Worm (Caenorhabditis elegans) whole organism, L1 larva: ENCODE data around the gene vps-33.1.

Experiments
- C34B4.2 ChIP-seq: sonication (generic microtip); optimal IDR thresholded peaks from 2 replicates; lab custom pipeline; 2017; ENCODE audit warnings: mild to moderate bottlenecking, missing genetic modification characterization, missing compliant biosample characterization
- F16B12.6 ChIP-seq: fragments of 150-350 bp; optimal IDR thresholded peaks from 2 replicates; lab custom pipeline; 2014; ENCODE audit warnings: missing biosample characterization, missing genetic modification characterization
- ceh-63 ChIP-seq: fragments of 200-800 bp; sonication (Bioruptor generic); optimal IDR thresholded peaks from 2 replicates; lab custom pipeline; 2018; ENCODE audit warnings: mild to moderate bottlenecking, missing genetic modification characterization, missing compliant biosample characterization
- ceh-8 ChIP-seq: fragments of 200-800 bp; sonication (Bioruptor generic); optimal IDR thresholded peaks from 2 replicates; lab custom pipeline; 2018; ENCODE audit warnings: mild to moderate bottlenecking, missing genetic modification characterization, moderate library complexity, missing compliant biosample characterization
- ces-1 ChIP-seq: fragments of 150-350 bp; optimal IDR thresholded peaks from 2 replicates; lab custom pipeline; 2014; ENCODE audit warnings: missing biosample characterization, missing genetic modification reagents, missing genetic modification characterization
- efl-1 ChIP-seq, 4 experiments: fragments of 150-350 bp; optimal IDR thresholded peaks in 3 of 4; peaks in 1 of 4; 1 replicate in 1 of 4; 2 replicates in 3 of 4; lab custom pipeline; 2014; ENCODE audit warnings: missing biosample characterization in 2 of 4, missing genetic modification characterization in 2 of 4, missing genetic modification reagents in 2 of 4
- efl-3 ChIP-seq: fragments of 200-800 bp; sonication (Bioruptor generic); optimal IDR thresholded peaks from 2 replicates; lab custom pipeline; 2018; ENCODE audit warnings: mild to moderate bottlenecking, missing genetic modification characterization, missing compliant biosample characterization
- egl-27 ChIP-seq, 2 experiments: fragments of 150-350 bp in 1 of 2; sonication (generic microtip); optimal IDR thresholded peaks; 3 replicates each; lab custom pipeline; 2017 to 2018; ENCODE audit warnings: missing biosample characterization in 2 of 2, missing genetic modification characterization in 2 of 2, missing genetic modification reagents in 2 of 2
- elt-2 ChIP-seq: sonication (generic microtip); optimal IDR thresholded peaks from 2 replicates; lab custom pipeline; 2016; ENCODE audit warnings: missing genetic modification characterization, mild to moderate bottlenecking, inconsistent platforms, missing compliant biosample characterization, missing genetic modification reagents
- elt-3 ChIP-seq, 6 experiments: fragments of 150-350 bp in 1 of 6; sonication (generic microtip); optimal IDR thresholded peaks; 2 replicates each; lab custom pipeline; 2017 to 2018; ENCODE audit warnings: missing biosample characterization in 6 of 6, missing genetic modification characterization in 6 of 6, inconsistent platforms in 1 of 6
- fkh-10 ChIP-seq: sonication (generic microtip); optimal IDR thresholded peaks from 2 replicates; lab custom pipeline; 2017; ENCODE audit warnings: missing biosample characterization, missing genetic modification reagents, missing genetic modification characterization
- isw-1 ChIP-seq: fragments of 200-800 bp; sonication (Bioruptor generic); IDR thresholded peaks from 2 replicates; pipeline ENCODE4 v1.3.6; 2022; ENCODE audit warnings: missing genetic modification characterization, missing compliant biosample characterization
- jun-1 ChIP-seq: fragments of 150-350 bp; optimal IDR thresholded peaks from 2 replicates; lab custom pipeline; 2014; ENCODE audit warnings: missing biosample characterization, missing genetic modification reagents, missing genetic modification characterization
- lin-13 ChIP-seq: fragments of 150-350 bp; optimal IDR thresholded peaks from 2 replicates; lab custom pipeline; 2014; ENCODE audit warnings: missing biosample characterization, missing genetic modification reagents, missing genetic modification characterization
- lin-14 ChIP-seq: fragments of 200-800 bp; sonication (Bioruptor generic); optimal IDR thresholded peaks from 2 replicates; lab custom pipeline; 2018; ENCODE audit warnings: mild to moderate bottlenecking, missing genetic modification characterization, moderate library complexity, missing compliant biosample characterization
- lin-35 ChIP-seq, 2 experiments: fragments of 150-350 bp; optimal IDR thresholded peaks; 2 replicates each; lab custom pipeline; 2014; ENCODE audit warnings: missing biosample characterization in 2 of 2, missing genetic modification characterization in 2 of 2, missing genetic modification reagents in 2 of 2
- lsy-2 ChIP-seq, 2 experiments: fragments of 150-350 bp; optimal IDR thresholded peaks; 2 replicates each; lab custom pipeline; 2014; ENCODE audit warnings: missing biosample characterization in 2 of 2, missing genetic modification characterization in 2 of 2
- mab-9 ChIP-seq: fragments of 200-800 bp; sonication (Bioruptor generic); IDR thresholded peaks from 2 replicates; pipeline ENCODE4 v1.3.6; 2022; ENCODE audit warnings: missing genetic modification reagents, missing genetic modification characterization, missing compliant biosample characterization
- mef-2 ChIP-seq: fragments of 150-350 bp; optimal IDR thresholded peaks from 2 replicates; lab custom pipeline; 2014; ENCODE audit warnings: missing biosample characterization, missing genetic modification characterization
- nhr-20 ChIP-seq: sonication (generic microtip); optimal IDR thresholded peaks from 2 replicates; lab custom pipeline; 2016; ENCODE audit warnings: mild to moderate bottlenecking, missing genetic modification characterization, missing compliant biosample characterization
- nhr-84 ChIP-seq: sonication (generic microtip); optimal IDR thresholded peaks from 2 replicates; lab custom pipeline; 2017; ENCODE audit warnings: missing biosample characterization, missing genetic modification characterization
- pqm-1 ChIP-seq: sonication (generic microtip); optimal IDR thresholded peaks from 3 replicates; lab custom pipeline; 2017; ENCODE audit warnings: missing biosample characterization, missing genetic modification characterization
- rnt-1 ChIP-seq: sonication (generic microtip); optimal IDR thresholded peaks from 2 replicates; lab custom pipeline; 2016; ENCODE audit warnings: mild to moderate bottlenecking, missing genetic modification characterization, moderate library complexity, missing compliant biosample characterization
- skn-1 ChIP-seq: fragments of 150-350 bp; optimal IDR thresholded peaks from 2 replicates; lab custom pipeline; 2014; ENCODE audit warnings: missing biosample characterization, missing genetic modification characterization
- sox-4 ChIP-seq: sonication (generic microtip); optimal IDR thresholded peaks from 2 replicates; lab custom pipeline; 2016; ENCODE audit warnings: missing genetic modification characterization, missing compliant biosample characterization
- unc-86 ChIP-seq: sonication (generic microtip); optimal IDR thresholded peaks from 2 replicates; lab custom pipeline; 2016; ENCODE audit warnings: missing genetic modification characterization, missing compliant biosample characterization
- zip-4 ChIP-seq: fragments of 200-800 bp; sonication (Bioruptor generic); optimal IDR thresholded peaks from 2 replicates; lab custom pipeline; 2018; ENCODE audit warnings: mild to moderate bottlenecking, missing genetic modification characterization, moderate library complexity, missing compliant biosample characterization

The vps-33.1 gene

ce11 chrIII:8741955-8742354 is 41.2 kb downstream of the vps-33.1 start:
- TF ChIP-seq efl-1 (optimal IDR thresholded peaks at IDR 0.05; lab: Kevin White, UChicago), result no peak
- peak in 1 of 2 experiments; percentile 91 for TF ChIP-seq efl-1 (GFP tag; optimal IDR thresholded peaks at IDR 0.05 in 1 of 2; lab: Kevin White, UChicago)
- TF ChIP-seq lin-14, result no peak
- TF ChIP-seq, all 84 proteins: peak for 1

ce11 chrIII:8742584-8742983 is 41.9 kb downstream of the vps-33.1 start:
- TF ChIP-seq lsy-2 (tag; optimal IDR thresholded peaks at IDR 0.05; lab: Kevin White, UChicago) (no peak), nhr-20 (tag; lab: Kevin White, UChicago) (no peak), F16B12.6 (no peak), jun-1 (tag; lab: Kevin White, UChicago) (no peak), isw-1 (GFP tag; lab: Robert Waterston, UW) (no peak), efl-1 (optimal IDR thresholded peaks at IDR 0.05; lab: Kevin White, UChicago) (no peak), efl-1 (GFP tag; optimal IDR thresholded peaks at IDR 0.05 in 1 of 2; lab: Kevin White, UChicago) (peak in 1 of 2 experiments; percentile 72), skn-1 (no peak), lin-14 (no peak), sox-4 (no peak), fkh-10 (GFP tag; lab: Kevin White, UChicago) (peak; percentile 70), ceh-63 (no peak)

ce11 chrIII:8743796-8744404 is 43.2 kb downstream of the vps-33.1 start, which contains the start of gene ZK370.6:
Gene ZK370.6, minus strand, starts transcription at chrIII:8743846.
- no peak for TF ChIP-seq ceh-8 (GFP tag; lab: Kevin White, UChicago)
- TF ChIP-seq lin-14, result peak; percentile 16
- TF ChIP-seq, all 84 proteins: peak for 1

- TF ChIP-seq ces-1 (GFP tag; lab: Kevin White, UChicago), result no peak
- no peak for TF ChIP-seq lin-13
- TF ChIP-seq lin-14, result peak; percentile 1
- no peak for TF ChIP-seq egl-27 (tag; optimal IDR thresholded peaks at IDR 0.05; lab: Kevin White, UChicago)
- TF ChIP-seq, all 84 proteins: peak for 1
Observed at ce11 chrIII:8744765-8745164, 44.0 kb downstream of the vps-33.1 start.

- TF ChIP-seq lin-35 (GFP tag; optimal IDR thresholded peaks at IDR 0.05; lab: Kevin White, UChicago), result no peak
- no peak for TF ChIP-seq efl-3 (GFP tag; lab: Kevin White, UChicago)
- TF ChIP-seq jun-1 (tag; lab: Kevin White, UChicago), result no peak
- no peak for TF ChIP-seq zip-4 (GFP tag; lab: Kevin White, UChicago)
- no peak for TF ChIP-seq lin-13
- TF ChIP-seq C34B4.2 (tag; lab: Kevin White, UChicago), result no peak
- TF ChIP-seq unc-86 (tag; lab: Kevin White, UChicago), result no peak
- TF ChIP-seq nhr-84, result no peak
- no peak for TF ChIP-seq elt-3 (tag; optimal IDR thresholded peaks at IDR 0.05; lab: Kevin White, UChicago)
- no peak for TF ChIP-seq mab-9 (GFP tag; lab: Robert Waterston, UW)
- no peak for TF ChIP-seq isw-1 (GFP tag; lab: Robert Waterston, UW)
- no peak for TF ChIP-seq fkh-10 (GFP tag; lab: Kevin White, UChicago)
- no peak for TF ChIP-seq rnt-1
- no peak for TF ChIP-seq mef-2 (tag; lab: Kevin White, UChicago)
Observed at ce11 chrIII:8745214-8745613, 44.5 kb downstream of the vps-33.1 start.

- TF ChIP-seq pqm-1 (tag; lab: Kevin White, UChicago), result peak; percentile 68
- TF ChIP-seq elt-2 (tag; lab: Kevin White, UChicago), result peak; percentile 85
- TF ChIP-seq isw-1 (GFP tag; lab: Robert Waterston, UW), result no peak
- TF ChIP-seq zip-4 (GFP tag; lab: Kevin White, UChicago), result no peak
- TF ChIP-seq lin-14, result peak; percentile 18
- peak; percentile 28 for TF ChIP-seq jun-1 (tag; lab: Kevin White, UChicago)
- TF ChIP-seq mab-9 (GFP tag; lab: Robert Waterston, UW), result no peak
- TF ChIP-seq ces-1 (GFP tag; lab: Kevin White, UChicago), result no peak
Observed at ce11 chrIII:8748620-8749019, 47.9 kb downstream of the vps-33.1 start.
